Worm (Caenorhabditis elegans): ENCODE measurements around the gene sru-2.

- TF ChIP-seq hnd-1 (tag; optimal IDR thresholded peaks at IDR 0.05), result no peak
- TF ChIP-seq ama-1 (optimal IDR thresholded peaks at IDR 0.05), result no peak
- no peak for TF ChIP-seq sea-1 (GFP tag; conservative IDR thresholded peaks at IDR 0.05)
- TF ChIP-seq flt-1 (GFP tag; IDR thresholded peaks at IDR 0.05), result no peak
- TF ChIP-seq ceh-13 (GFP tag; optimal IDR thresholded peaks at IDR 0.05), result no peak
- TF ChIP-seq aly-1 (tag; optimal IDR thresholded peaks at IDR 0.05), result no peak
- no peak for TF ChIP-seq hmg-4 (GFP tag; optimal IDR thresholded peaks at IDR 0.05)
- no peak for TF ChIP-seq scrt-1 (GFP tag; IDR thresholded peaks at IDR 0.05)
- no peak for TF ChIP-seq ets-7 (tag; optimal IDR thresholded peaks at IDR 0.05)
- no peak for TF ChIP-seq tra-4 (tag; optimal IDR thresholded peaks at IDR 0.05)
- TF ChIP-seq hmbx-1 (tag; optimal IDR thresholded peaks at IDR 0.05), result no peak
Measured at ce11 chrIV:9496306-9496705, 10.2 kb downstream of the sru-2 start, which contains the start of gene sru-3.

All from whole organism, early embryonic.